Fruit fly (Drosophila melanogaster) whole organism, prepupa: ENCODE data around the gene fend.
A peak's percentile ranks its signal among the peaks of the same experiment; 100 is the strongest.

Experiments
- CG10631 ChIP-seq: fragments of 200-800 bp; sonication (Bioruptor generic); optimal IDR thresholded peaks from 2 replicates; lab custom pipeline; 2016; ENCODE audit warnings: missing biosample characterization, missing genetic modification characterization
- CG11762 ChIP-seq: fragments of 200-800 bp; sonication (Bioruptor generic); optimal IDR thresholded peaks from 3 replicates; lab custom pipeline; 2016; ENCODE audit warnings: missing biosample characterization, missing genetic modification characterization; ENCODE audit not compliant: insufficient read depth
- CG11902 ChIP-seq: fragments of 200-800 bp; sonication (Bioruptor generic); optimal IDR thresholded peaks from 3 replicates; lab custom pipeline; 2016; ENCODE audit warnings: missing biosample characterization, missing genetic modification characterization
- CG1621 ChIP-seq: fragments of 200-800 bp; sonication (Bioruptor generic); optimal IDR thresholded peaks from 3 replicates; lab custom pipeline; 2018; ENCODE audit warnings: missing biosample characterization, mild to moderate bottlenecking, missing genetic modification characterization
- CG16779 ChIP-seq: fragments of 200-800 bp; sonication (Bioruptor generic); optimal IDR thresholded peaks from 3 replicates; lab custom pipeline; 2017; ENCODE audit warnings: missing biosample characterization, mild to moderate bottlenecking, missing genetic modification characterization
- CG3032 ChIP-seq: fragments of 200-800 bp; optimal IDR thresholded peaks from 2 replicates; lab custom pipeline; 2019; ENCODE audit warnings: missing biosample characterization, mild to moderate bottlenecking, missing genetic modification characterization, moderate library complexity
- CG4318 ChIP-seq: fragments of 200-800 bp; sonication (Bioruptor generic); optimal IDR thresholded peaks from 3 replicates; lab custom pipeline; 2017; ENCODE audit warnings: missing biosample characterization, mild to moderate bottlenecking, missing genetic modification characterization
- CG6792 ChIP-seq: fragments of 200-800 bp; sonication (Bioruptor generic); optimal IDR thresholded peaks from 3 replicates; lab custom pipeline; 2016; ENCODE audit warnings: missing biosample characterization, missing genetic modification characterization
- CG6808 ChIP-seq: fragments of 200-800 bp; sonication (Bioruptor generic); optimal IDR thresholded peaks from 3 replicates; lab custom pipeline; 2017; ENCODE audit warnings: missing biosample characterization, missing genetic modification characterization, mild to moderate bottlenecking, moderate library complexity, missing genetic modification reagents
- CG6854 ChIP-seq: fragments of 200-800 bp; sonication (Bioruptor generic); optimal IDR thresholded peaks from 2 replicates; lab custom pipeline; 2017; ENCODE audit warnings: missing biosample characterization, mild to moderate bottlenecking, missing genetic modification characterization
- CG7368 ChIP-seq: fragments of 200-800 bp; sonication (Bioruptor generic); optimal IDR thresholded peaks from 3 replicates; lab custom pipeline; 2016; ENCODE audit warnings: missing biosample characterization, missing genetic modification characterization
- CG8119 ChIP-seq: fragments of 200-800 bp; sonication (Bioruptor generic); IDR thresholded peaks from 3 replicates; pipeline ENCODE4 v1.3.6; 2022; ENCODE audit warnings: missing biosample characterization, missing genetic modification characterization
- CG8319 ChIP-seq: fragments of 200-800 bp; sonication (Bioruptor generic); optimal IDR thresholded peaks from 3 replicates; lab custom pipeline; 2016; ENCODE audit warnings: missing biosample characterization, missing genetic modification characterization
- CG8632 ChIP-seq: fragments of 200-800 bp; sonication (Bioruptor generic); optimal IDR thresholded peaks from 3 replicates; lab custom pipeline; 2016; ENCODE audit warnings: missing biosample characterization, missing genetic modification characterization
- CG9139 ChIP-seq: fragments of 200-800 bp; sonication (Bioruptor generic); optimal IDR thresholded peaks from 3 replicates; lab custom pipeline; 2017; ENCODE audit warnings: missing biosample characterization, mild to moderate bottlenecking, missing genetic modification characterization
- Eip78C ChIP-seq: fragments of 200-800 bp; sonication (Bioruptor generic); peaks from one replicate; lab custom pipeline; 2016; ENCODE audit warnings: missing biosample characterization, missing genetic modification characterization
- Eip93F ChIP-seq: fragments of 200-800 bp; sonication (Bioruptor generic); optimal IDR thresholded peaks from 2 replicates; lab custom pipeline; 2016; ENCODE audit warnings: missing biosample characterization, mild to moderate bottlenecking, missing genetic modification characterization
- Ets21C ChIP-seq: fragments of 200-800 bp; sonication (Bioruptor generic); optimal IDR thresholded peaks from 3 replicates; lab custom pipeline; 2016; ENCODE audit warnings: missing biosample characterization, missing genetic modification characterization
- Gug ChIP-seq: fragments of 200-800 bp; sonication (Bioruptor generic); IDR thresholded peaks from 2 replicates; pipeline ENCODE4 v1.3.6; 2022; ENCODE audit warnings: missing biosample characterization, missing genetic modification characterization
- Hr38 ChIP-seq: sonication (Bioruptor generic); optimal IDR thresholded peaks from 2 replicates; lab custom pipeline; 2016; ENCODE audit warnings: missing biosample characterization, missing genetic modification characterization
- Hr39 ChIP-seq: fragments of 200-800 bp; sonication (Bioruptor generic); optimal IDR thresholded peaks from 2 replicates; lab custom pipeline; 2016; ENCODE audit warnings: missing biosample characterization, missing genetic modification characterization
- Hr4 ChIP-seq: fragments of 200-800 bp; sonication (Bioruptor generic); optimal IDR thresholded peaks from 3 replicates; lab custom pipeline; 2016; ENCODE audit warnings: missing biosample characterization, missing genetic modification characterization
- Smox ChIP-seq: fragments of 200-800 bp; sonication (Bioruptor generic); optimal IDR thresholded peaks from 3 replicates; lab custom pipeline; 2016; ENCODE audit warnings: missing biosample characterization, missing genetic modification characterization
- Sox14 ChIP-seq: fragments of 200-800 bp; sonication (Bioruptor generic); optimal IDR thresholded peaks from 3 replicates; lab custom pipeline; 2016; ENCODE audit warnings: missing biosample characterization, missing genetic modification characterization
- acj6 ChIP-seq: fragments of 200-800 bp; sonication (Bioruptor generic); optimal IDR thresholded peaks from 3 replicates; lab custom pipeline; 2016; ENCODE audit warnings: missing biosample characterization, missing genetic modification characterization
- cyc ChIP-seq: fragments of 200-800 bp; sonication (Bioruptor generic); optimal IDR thresholded peaks from 3 replicates; lab custom pipeline; 2016; ENCODE audit warnings: missing biosample characterization, missing genetic modification characterization
- dsx ChIP-seq: fragments of 200-800 bp; optimal IDR thresholded peaks from 3 replicates; lab custom pipeline; 2019; ENCODE audit warnings: missing biosample characterization, mild to moderate bottlenecking, missing genetic modification characterization, moderate library complexity; ENCODE audit not compliant: poor library complexity, severe bottlenecking
- fd59A ChIP-seq: fragments of 200-800 bp; sonication (Bioruptor generic); optimal IDR thresholded peaks from 2 replicates; lab custom pipeline; 2017; ENCODE audit warnings: missing biosample characterization, mild to moderate bottlenecking, missing genetic modification characterization, missing genetic modification reagents
- lz ChIP-seq: fragments of 200-800 bp; sonication (Bioruptor generic); optimal IDR thresholded peaks from 3 replicates; lab custom pipeline; 2016; ENCODE audit warnings: missing biosample characterization, missing genetic modification characterization
- net ChIP-seq: fragments of 200-800 bp; sonication (Bioruptor generic); optimal IDR thresholded peaks from 3 replicates; lab custom pipeline; 2016; ENCODE audit warnings: missing biosample characterization, missing genetic modification characterization
- pdm3 ChIP-seq: fragments of 200-800 bp; sonication (Bioruptor generic); optimal IDR thresholded peaks from 3 replicates; lab custom pipeline; 2016; ENCODE audit warnings: missing biosample characterization, missing genetic modification characterization
- spab ChIP-seq: fragments of 200-800 bp; sonication (Bioruptor generic); optimal IDR thresholded peaks from 2 replicates; lab custom pipeline; 2017; ENCODE audit warnings: missing biosample characterization, mild to moderate bottlenecking, missing genetic modification characterization, missing genetic modification reagents
- ss ChIP-seq, 2 experiments: fragments of 200-800 bp; sonication (Bioruptor generic); optimal IDR thresholded peaks; 2 replicates in 1 of 2; 3 replicates in 1 of 2; lab custom pipeline; 2017 to 2018; ENCODE audit warnings: mild to moderate bottlenecking in 2 of 2, missing biosample characterization in 2 of 2, missing genetic modification characterization in 2 of 2, moderate library complexity in 1 of 2
- svp ChIP-seq: fragments of 200-800 bp; sonication (Bioruptor generic); peaks from one replicate; lab custom pipeline; 2016; ENCODE audit warnings: missing biosample characterization, missing genetic modification characterization
- topi ChIP-seq: fragments of 200-800 bp; sonication (Bioruptor generic); optimal IDR thresholded peaks from 3 replicates; lab custom pipeline; 2016; ENCODE audit warnings: missing biosample characterization, missing genetic modification characterization
- vri ChIP-seq: fragments of 200-800 bp; sonication (Bioruptor generic); optimal IDR thresholded peaks from 3 replicates; lab custom pipeline; 2016; ENCODE audit warnings: missing biosample characterization, mild to moderate bottlenecking, missing genetic modification characterization

The fend gene

dm6 chrX:9106212-9106774 lies 28.6 kb downstream of the fend start, which contains the start of gene Bx42:
TSS of gene Bx42 (minus strand) at chrX:9106604.
- TF ChIP-seq Eip93F (GFP tag; lab: Kevin White, UChicago) (no peak), Eip78C (GFP tag; lab: Kevin White, UChicago) (peak; percentile 45), fd59A (no peak), Sox14 (GFP tag; lab: Kevin White, UChicago) (peak; percentile 16)

- TF ChIP-seq Gug = no peak
- TF ChIP-seq vri (GFP tag; lab: Kevin White, UChicago) = peak; percentile 87
- peak; percentile 93 for TF ChIP-seq svp (GFP tag; lab: Kevin White, UChicago)
These were observed 31.4 kb downstream of the fend start, which contains the start of gene CG7766 for dm6 chrX:9103308-9104185. TSS of gene CG7766 (minus strand) at chrX:9103739.

dm6 chrX:9102125-9102524 lies 32.8 kb downstream of the fend start:
- TF ChIP-seq acj6 (GFP tag; lab: Kevin White, UChicago) (no peak), pdm3 (no peak), lz (GFP tag; lab: Kevin White, UChicago) (no peak), CG9139 (GFP tag; lab: Kevin White, UChicago) (no peak), ss (GFP tag; optimal IDR thresholded peaks at IDR 0.05; lab: Kevin White, UChicago) (no peak), svp (GFP tag; lab: Kevin White, UChicago) (no peak), CG8319 (GFP tag; lab: Kevin White, UChicago) (no peak), Hr38 (no peak), Sox14 (GFP tag; lab: Kevin White, UChicago) (no peak)

- TF ChIP-seq svp (GFP tag; lab: Kevin White, UChicago) = peak; percentile 83
- no peak for TF ChIP-seq Hr4 (GFP tag; lab: Kevin White, UChicago)
These were observed 41.0 kb downstream of the fend start for dm6 chrX:9093912-9094311.

dm6 chrX:9093062-9093461 lies 41.8 kb downstream of the fend start:
- TF ChIP-seq spab (GFP tag; lab: Kevin White, UChicago) (no peak), Smox (no peak), Eip78C (GFP tag; lab: Kevin White, UChicago) (no peak), cyc (GFP tag; lab: Kevin White, UChicago) (no peak), Sox14 (GFP tag; lab: Kevin White, UChicago) (no peak), CG16779 (no peak), topi (GFP tag; lab: Kevin White, UChicago) (no peak), vri (GFP tag; lab: Kevin White, UChicago) (no peak), pdm3 (no peak), CG11762 (GFP tag; lab: Kevin White, UChicago) (no peak), Eip93F (GFP tag; lab: Kevin White, UChicago) (no peak), CG3032 (tag; lab: Kevin White, UChicago) (no peak)
- TF ChIP-seq, all 60 proteins: peak for 0

dm6 chrX:9090057-9090358 lies 44.9 kb downstream of the fend start:
- TF ChIP-seq svp (GFP tag; lab: Kevin White, UChicago) (peak; percentile 72), CG1621 (tag; lab: Kevin White, UChicago) (no peak)

dm6 chrX:9089254-9090056 lies 45.4 kb downstream of the fend start, which contains the start of gene CCT2:
TSS of gene CCT2 (plus strand) at chrX:9089513.
- TF ChIP-seq CG9139 (GFP tag; lab: Kevin White, UChicago) (no peak), Ets21C (GFP tag; lab: Kevin White, UChicago) (no peak), CG10631 (GFP tag; lab: Kevin White, UChicago) (no peak), svp (GFP tag; lab: Kevin White, UChicago) (peak; percentile 88), CG7368 (GFP tag; lab: Kevin White, UChicago) (no peak), CG4318 (GFP tag; lab: Kevin White, UChicago) (no peak), Sox14 (GFP tag; lab: Kevin White, UChicago) (peak; percentile 71), CG6854 (peak; percentile 23), dsx (GFP tag; lab: Kevin White, UChicago) (no peak), Hr39 (GFP tag; lab: Kevin White, UChicago) (no peak), net (GFP tag; lab: Kevin White, UChicago) (no peak), CG6808 (GFP tag; lab: Kevin White, UChicago) (no peak), CG11902 (no peak), CG8632 (GFP tag; lab: Kevin White, UChicago) (no peak), CG16779 (no peak), CG8119 (GFP tag; lab: Robert Waterston, UW) (no peak), CG6792 (no peak)
